Worm (Caenorhabditis elegans) whole organism, early embryonic: ENCODE measurements around the gene fbxb-71.

Experiments used
- ama-1 ChIP-seq: fragments of 150-350 bp; optimal IDR thresholded peaks from 2 replicates; lab custom pipeline; 2014
- ets-7 ChIP-seq: sonication (generic microtip); optimal IDR thresholded peaks from 2 replicates; lab custom pipeline; 2016; ENCODE audit warnings: missing genotype, missing genetic modification characterization, missing compliant biosample characterization
- hmg-4 ChIP-seq: fragments of 200-800 bp; sonication (Bioruptor generic); optimal IDR thresholded peaks from 2 replicates; lab custom pipeline; 2018; ENCODE audit warnings: mild to moderate bottlenecking, missing genetic modification characterization, missing compliant biosample characterization
- tra-4 ChIP-seq: sonication (generic microtip); optimal IDR thresholded peaks from 2 replicates; lab custom pipeline; 2017; ENCODE audit warnings: missing genetic modification characterization, missing compliant biosample characterization

- no peak for TF ChIP-seq hmg-4 (GFP tag; lab: Kevin White, UChicago)
- no peak for TF ChIP-seq ama-1 (lab: Kevin White, UChicago)
- TF ChIP-seq ets-7 (tag; lab: Kevin White, UChicago) = no peak
- no peak for TF ChIP-seq tra-4
Observed at ce11 chrX:3250481-3251091, 12.1 kb upstream of the fbxb-71 start, which contains the start of gene pqn-37.
